Fruit fly (Drosophila melanogaster) whole organism, embryonic: Measurements from ENCODE around the gene SmydA-9.
A peak's percentile ranks its signal among the peaks of the same experiment; 100 is the strongest.

Experiments
- B-H1 ChIP-seq: fragments of 200-800 bp; sonication (Bioruptor generic); IDR thresholded peaks from 3 replicates; pipeline ENCODE4 v1.3.6; 2022; ENCODE audit warnings: missing biosample characterization, missing genetic modification characterization
- C15 ChIP-seq: fragments of 200-800 bp; sonication (Bioruptor generic); IDR thresholded peaks from 3 replicates; pipeline ENCODE4 v1.3.6; 2022; ENCODE audit warnings: missing biosample characterization, missing genetic modification characterization
- CG11696 ChIP-seq: fragments of 200-800 bp; sonication (Bioruptor generic); IDR thresholded peaks from 2 replicates; pipeline ENCODE4 v1.3.6; 2022; ENCODE audit warnings: missing biosample characterization, missing genetic modification characterization
- CG11723 ChIP-seq: fragments of 200-800 bp; sonication (Bioruptor generic); optimal IDR thresholded peaks from 2 replicates; lab custom pipeline; 2017; ENCODE audit warnings: missing biosample characterization, mild to moderate bottlenecking, missing genetic modification characterization
- CG12659 ChIP-seq: fragments of 200-800 bp; sonication (Bioruptor generic); optimal IDR thresholded peaks from 3 replicates; lab custom pipeline; 2017; ENCODE audit warnings: mild to moderate bottlenecking, missing biosample characterization, missing genetic modification reagents, missing genetic modification characterization
- CG14050 ChIP-seq: fragments of 200-800 bp; sonication (Bioruptor generic); IDR thresholded peaks from 3 replicates; pipeline ENCODE4 v1.3.6; 2022; ENCODE audit warnings: missing biosample characterization, missing genetic modification characterization
- CG16863 ChIP-seq: fragments of 200-800 bp; sonication (Bioruptor generic); optimal IDR thresholded peaks from 3 replicates; lab custom pipeline; 2016; ENCODE audit warnings: missing biosample characterization, missing genetic modification characterization
- CG17186 ChIP-seq: fragments of 200-800 bp; sonication (Bioruptor generic); optimal IDR thresholded peaks from 3 replicates; lab custom pipeline; 2017; ENCODE audit warnings: missing biosample characterization, missing genetic modification reagents, missing genetic modification characterization
- CG17328 ChIP-seq: fragments of 200-800 bp; sonication (Bioruptor generic); IDR thresholded peaks from 2 replicates; pipeline ENCODE4 v1.3.6; 2022; ENCODE audit warnings: missing biosample characterization, missing genetic modification characterization
- CG17568 ChIP-seq: fragments of 200-800 bp; sonication (Bioruptor generic); optimal IDR thresholded peaks from 2 replicates; lab custom pipeline; 2018; ENCODE audit warnings: missing biosample characterization, mild to moderate bottlenecking, missing genetic modification characterization, moderate library complexity
- CG18262 ChIP-seq: fragments of 200-800 bp; optimal IDR thresholded peaks from 3 replicates; lab custom pipeline; 2019; ENCODE audit warnings: missing biosample characterization, mild to moderate bottlenecking, missing genetic modification characterization, moderate library complexity
- CG18599 ChIP-seq: fragments of 200-800 bp; sonication (Bioruptor generic); optimal IDR thresholded peaks from 3 replicates; lab custom pipeline; 2017; ENCODE audit warnings: missing biosample characterization, missing genetic modification characterization, mild to moderate bottlenecking, moderate library complexity, missing genetic modification reagents
- CG2116 ChIP-seq: fragments of 200-800 bp; sonication (Bioruptor generic); optimal IDR thresholded peaks from 3 replicates; lab custom pipeline; 2018; ENCODE audit warnings: missing biosample characterization, mild to moderate bottlenecking, missing genetic modification characterization
- CG31365 ChIP-seq: fragments of 200-800 bp; sonication (Bioruptor generic); optimal IDR thresholded peaks from 2 replicates; lab custom pipeline; 2018; ENCODE audit warnings: missing biosample characterization, mild to moderate bottlenecking, missing genetic modification characterization
- CG42726 ChIP-seq: fragments of 200-800 bp; sonication (Bioruptor generic); IDR thresholded peaks from 2 replicates; pipeline ENCODE4 v1.3.6; 2022; ENCODE audit warnings: missing biosample characterization, missing genetic modification characterization; ENCODE audit not compliant: partially characterized antibody
- CG43689 ChIP-seq: fragments of 200-800 bp; sonication (Bioruptor generic); IDR thresholded peaks from 2 replicates; pipeline ENCODE4 v1.3.6; 2022; ENCODE audit warnings: missing biosample characterization, missing genetic modification characterization
- CG4617 ChIP-seq: fragments of 200-800 bp; sonication (Bioruptor generic); optimal IDR thresholded peaks from 3 replicates; lab custom pipeline; 2016; ENCODE audit warnings: missing biosample characterization, missing genetic modification characterization, borderline replicate concordance
- CG4730 ChIP-seq: fragments of 200-800 bp; sonication (Bioruptor generic); IDR thresholded peaks from 2 replicates; pipeline ENCODE4 v1.3.6; 2022; ENCODE audit warnings: missing biosample characterization, missing genetic modification characterization
- CG5245 ChIP-seq: fragments of 200-800 bp; sonication (Bioruptor generic); optimal IDR thresholded peaks from 3 replicates; lab custom pipeline; 2016; ENCODE audit warnings: missing biosample characterization, missing genetic modification characterization
- CG6765 ChIP-seq: fragments of 200-800 bp; sonication (Bioruptor generic); optimal IDR thresholded peaks from 3 replicates; lab custom pipeline; 2017; ENCODE audit warnings: missing biosample characterization, mild to moderate bottlenecking, missing genetic modification characterization
- CG8478 ChIP-seq: fragments of >200 bp; optimal IDR thresholded peaks from 2 replicates; lab custom pipeline; 2018
- CG9797 ChIP-seq: fragments of 200-800 bp; sonication (Bioruptor generic); optimal IDR thresholded peaks from 3 replicates; lab custom pipeline; 2018; ENCODE audit warnings: missing biosample characterization, mild to moderate bottlenecking, missing genetic modification characterization
- Chrac-16 ChIP-seq: fragments of 200-800 bp; sonication (Bioruptor generic); optimal IDR thresholded peaks from 3 replicates; lab custom pipeline; 2016; ENCODE audit warnings: missing biosample characterization, missing genetic modification characterization
- Ets97D ChIP-seq: fragments of 200-800 bp; sonication (Bioruptor generic); optimal IDR thresholded peaks from 3 replicates; lab custom pipeline; 2016; ENCODE audit warnings: missing biosample characterization, missing genetic modification characterization
- H2.0 ChIP-seq: fragments of 200-800 bp; sonication (Bioruptor generic); IDR thresholded peaks from 2 replicates; pipeline ENCODE4 v1.3.6; 2022; ENCODE audit warnings: missing biosample characterization, missing genetic modification characterization
- HLH4C ChIP-seq: fragments of 200-800 bp; sonication (Bioruptor generic); IDR thresholded peaks from 3 replicates; pipeline ENCODE4 v1.3.6; 2022; ENCODE audit warnings: missing biosample characterization, missing genetic modification characterization; ENCODE audit not compliant: partially characterized antibody
- HLH54F ChIP-seq: fragments of 200-800 bp; sonication (Bioruptor generic); optimal IDR thresholded peaks from 3 replicates; lab custom pipeline; 2016; ENCODE audit warnings: missing biosample characterization, missing genetic modification characterization
- Hr51 ChIP-seq, 2 experiments: fragments of 200-800 bp; sonication (Bioruptor generic); optimal IDR thresholded peaks; 2 replicates in 1 of 2; 3 replicates in 1 of 2; lab custom pipeline; 2016 to 2018; ENCODE audit warnings: missing biosample characterization in 2 of 2, missing genetic modification characterization in 2 of 2, mild to moderate bottlenecking in 1 of 2, moderate library complexity in 1 of 2
- Lim3 ChIP-seq: fragments of 200-800 bp; sonication (Bioruptor generic); IDR thresholded peaks from 2 replicates; pipeline ENCODE4 v1.3.6; 2022; ENCODE audit warnings: missing biosample characterization, missing genetic modification characterization
- MBD-R2 ChIP-seq: fragments of 200-800 bp; sonication (Bioruptor generic); IDR thresholded peaks from 2 replicates; pipeline ENCODE4 v1.3.6; 2022; ENCODE audit warnings: missing biosample characterization, missing genetic modification characterization
- NC2β ChIP-seq: fragments of 200-800 bp; sonication (Bioruptor generic); optimal IDR thresholded peaks from 2 replicates; lab custom pipeline; 2016; ENCODE audit warnings: missing biosample characterization, missing genetic modification characterization
- NK7.1 ChIP-seq: fragments of 200-800 bp; sonication (Bioruptor generic); optimal IDR thresholded peaks from 3 replicates; lab custom pipeline; 2016; ENCODE audit warnings: missing biosample characterization, missing genetic modification characterization
- Scr ChIP-seq: fragments of 200-800 bp; sonication (Bioruptor generic); IDR thresholded peaks from 2 replicates; pipeline ENCODE4 v1.3.6; 2022; ENCODE audit warnings: missing biosample characterization, missing genetic modification characterization; ENCODE audit not compliant: partially characterized antibody
- Spps ChIP-seq: fragments of 200-800 bp; sonication (Bioruptor generic); optimal IDR thresholded peaks from 2 replicates; lab custom pipeline; 2018; ENCODE audit warnings: missing biosample characterization, mild to moderate bottlenecking, missing genetic modification characterization
- Vsx1 ChIP-seq: fragments of 200-800 bp; sonication (Bioruptor generic); optimal IDR thresholded peaks from 2 replicates; lab custom pipeline; 2017; ENCODE audit warnings: missing biosample characterization, mild to moderate bottlenecking, missing genetic modification characterization, missing genetic modification reagents
- abd-A ChIP-seq: fragments of 200-800 bp; sonication (Bioruptor generic); optimal IDR thresholded peaks from 3 replicates; lab custom pipeline; 2019; ENCODE audit warnings: missing biosample characterization, mild to moderate bottlenecking, missing genetic modification characterization, moderate library complexity
- ato ChIP-seq: fragments of 200-800 bp; sonication (Bioruptor generic); IDR thresholded peaks from 2 replicates; pipeline ENCODE4 v1.3.6; 2022; ENCODE audit warnings: missing biosample characterization, missing genetic modification characterization; ENCODE audit not compliant: partially characterized antibody
- cg ChIP-seq: fragments of 200-800 bp; sonication (Bioruptor generic); optimal IDR thresholded peaks from 3 replicates; lab custom pipeline; 2019; ENCODE audit warnings: missing biosample characterization, mild to moderate bottlenecking, missing genetic modification characterization, moderate library complexity
- crol ChIP-seq: fragments of 200-800 bp; sonication (Bioruptor generic); IDR thresholded peaks from 2 replicates; pipeline ENCODE4 v1.3.6; 2022; ENCODE audit warnings: missing biosample characterization, missing genetic modification characterization
- danr ChIP-seq: fragments of 200-800 bp; sonication (Bioruptor generic); IDR thresholded peaks from 2 replicates; pipeline ENCODE4 v1.3.6; 2022; ENCODE audit warnings: missing biosample characterization, missing genetic modification characterization
- ewg ChIP-seq: fragments of 200-800 bp; sonication (Bioruptor generic); optimal IDR thresholded peaks from 3 replicates; lab custom pipeline; 2017; ENCODE audit warnings: mild to moderate bottlenecking, missing biosample characterization, missing genetic modification reagents, missing genetic modification characterization
- hth ChIP-seq: fragments of >200 bp; optimal IDR thresholded peaks from 2 replicates; lab custom pipeline; 2017; ENCODE audit warnings: inconsistent platforms
- inv ChIP-seq: fragments of 200-800 bp; sonication (Bioruptor generic); IDR thresholded peaks from 2 replicates; pipeline ENCODE4 v1.3.6; 2022; ENCODE audit warnings: missing biosample characterization, missing genetic modification characterization; ENCODE audit not compliant: partially characterized antibody
- luna ChIP-seq: fragments of 200-800 bp; sonication (Bioruptor generic); optimal IDR thresholded peaks from 2 replicates; lab custom pipeline; 2016; ENCODE audit warnings: missing biosample characterization, missing genetic modification characterization
- nom ChIP-seq: fragments of 200-800 bp; sonication (Bioruptor generic); optimal IDR thresholded peaks from 2 replicates; lab custom pipeline; 2017; ENCODE audit warnings: missing biosample characterization, missing genetic modification characterization, mild to moderate bottlenecking, moderate library complexity, missing genetic modification reagents
- sima ChIP-seq: fragments of 200-800 bp; sonication (Bioruptor generic); optimal IDR thresholded peaks from 2 replicates; lab custom pipeline; 2016; ENCODE audit warnings: missing biosample characterization, missing genetic modification characterization
- slp2 ChIP-seq: fragments of 200-800 bp; sonication (Bioruptor generic); optimal IDR thresholded peaks from 2 replicates; lab custom pipeline; 2016; ENCODE audit warnings: missing biosample characterization, missing genetic modification characterization
- tgo ChIP-seq: fragments of 200-800 bp; sonication (Bioruptor generic); IDR thresholded peaks from 3 replicates; pipeline ENCODE4 v1.3.6; 2022; ENCODE audit warnings: missing biosample characterization, missing genetic modification characterization
- zfh1 ChIP-seq: fragments of 200-800 bp; sonication (Bioruptor generic); IDR thresholded peaks from 3 replicates; pipeline ENCODE4 v1.3.6; 2022; ENCODE audit warnings: missing biosample characterization, missing genetic modification characterization

The SmydA-9 gene

DNA sequence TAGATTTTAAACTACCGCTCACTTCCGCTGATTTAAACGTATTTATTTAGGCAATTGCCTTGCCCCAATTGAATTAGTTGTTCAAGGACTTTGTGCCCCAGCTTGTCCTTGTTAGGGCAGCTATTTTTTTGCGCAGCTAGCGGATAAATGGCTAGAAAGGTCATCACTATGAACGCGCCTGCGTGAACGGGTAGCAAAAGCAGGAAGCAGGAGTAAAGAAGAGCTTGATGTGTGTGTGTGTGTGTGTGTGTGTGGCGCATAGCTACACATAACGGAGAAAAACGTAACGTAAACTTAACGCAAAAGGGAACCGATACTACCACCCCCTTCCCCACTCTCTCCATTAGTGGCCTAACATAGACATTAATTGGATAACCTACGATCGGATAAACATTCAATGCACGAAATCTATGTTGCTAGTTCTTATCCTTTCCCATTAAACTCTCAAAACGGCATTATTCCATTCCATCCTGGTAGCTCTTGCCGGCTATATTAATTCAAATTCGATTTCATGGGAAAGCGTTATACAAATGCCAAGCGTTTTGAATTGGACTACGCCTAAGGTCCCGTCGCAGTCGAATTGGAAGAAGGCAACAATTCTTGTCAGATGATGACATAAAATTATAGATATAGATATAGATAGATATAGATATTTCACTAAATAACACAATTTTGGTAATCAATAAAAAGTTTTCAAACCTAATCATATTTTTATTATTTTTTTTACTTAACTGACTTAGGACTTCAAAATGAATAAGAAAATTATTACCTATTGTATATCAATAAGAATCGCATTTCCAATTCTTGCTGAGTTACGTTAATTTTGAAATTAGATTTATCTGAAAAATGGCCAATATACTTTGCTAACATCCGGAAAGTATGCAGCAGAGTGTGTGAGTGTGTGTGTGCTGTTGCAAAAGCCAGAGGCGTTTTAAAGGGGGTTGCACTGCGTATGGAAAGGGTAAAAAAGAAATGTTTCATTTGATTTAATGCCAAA, 45.9 kb downstream of the SmydA-9 start:
- no peak for TF ChIP-seq CG17328 (GFP tag; lab: Robert Waterston, UW)
- TF ChIP-seq Spps, result no peak
- 0 out of 2 replicates have a peak, but pooled peaks have one; percentile 10 for TF ChIP-seq crol (GFP tag; lab: Robert Waterston, UW)
- TF ChIP-seq CG31365 (tag; lab: Kevin White, UChicago), result no peak
- no peak for TF ChIP-seq CG9797 (GFP tag; lab: Kevin White, UChicago)
- TF ChIP-seq sima (GFP tag; lab: Kevin White, UChicago), result no peak
- no peak for TF ChIP-seq danr (GFP tag; lab: Robert Waterston, UW)
- no peak for TF ChIP-seq nom
- peak; percentile 14 for TF ChIP-seq CG6765 (GFP tag; lab: Kevin White, UChicago)
- TF ChIP-seq Vsx1 (GFP tag; lab: Kevin White, UChicago), result no peak
- no peak for TF ChIP-seq CG18599 (GFP tag; lab: Kevin White, UChicago)
- no peak for TF ChIP-seq Lim3 (GFP tag; lab: Robert Waterston, UW)
- TF ChIP-seq CG11723 (GFP tag; lab: Kevin White, UChicago), result no peak
- no peak for TF ChIP-seq Chrac-16 (GFP tag; lab: Kevin White, UChicago)
- no peak for TF ChIP-seq luna
- peak; percentile 74 for TF ChIP-seq ewg (GFP tag; lab: Kevin White, UChicago)
- no peak for TF ChIP-seq CG17568 (GFP tag; lab: Kevin White, UChicago)
- TF ChIP-seq B-H1 (GFP tag; lab: Robert Waterston, UW), result no peak
- TF ChIP-seq NK7.1 (GFP tag; lab: Kevin White, UChicago), result no peak
- no peak for TF ChIP-seq CG4617
- no peak for TF ChIP-seq CG4730 (GFP tag; lab: Robert Waterston, UW)
- TF ChIP-seq CG12659 (GFP tag; lab: Kevin White, UChicago), result no peak
- no peak for TF ChIP-seq CG16863 (GFP tag; lab: Kevin White, UChicago)
- no peak for TF ChIP-seq MBD-R2 (GFP tag; lab: Robert Waterston, UW)
- no peak for TF ChIP-seq tgo (GFP tag; lab: Robert Waterston, UW)
- no peak for TF ChIP-seq ato (GFP tag; lab: Robert Waterston, UW)
- TF ChIP-seq cg (GFP tag; lab: Kevin White, UChicago), result peak; percentile 9
- no peak for TF ChIP-seq CG5245
- no peak for TF ChIP-seq CG11696 (GFP tag; lab: Robert Waterston, UW)
- no peak for TF ChIP-seq HLH54F (GFP tag; lab: Kevin White, UChicago)
- no peak for TF ChIP-seq CG42726
- peak; percentile 17 for TF ChIP-seq CG2116 (GFP tag; lab: Kevin White, UChicago)
- TF ChIP-seq Hr51 (GFP tag; optimal IDR thresholded peaks at IDR 0.05; lab: Kevin White, UChicago), result no peak
- no peak for TF ChIP-seq Scr (GFP tag; lab: Robert Waterston, UW)
- no peak for TF ChIP-seq CG43689 (GFP tag; lab: Robert Waterston, UW)
- no peak for TF ChIP-seq HLH4C (GFP tag; lab: Robert Waterston, UW)
- no peak for TF ChIP-seq H2.0 (GFP tag; lab: Robert Waterston, UW)
- no peak for TF ChIP-seq inv (GFP tag; lab: Robert Waterston, UW)
- no peak for TF ChIP-seq NC2β (GFP tag; lab: Kevin White, UChicago)
- TF ChIP-seq C15, result no peak
- TF ChIP-seq zfh1 (GFP tag; lab: Robert Waterston, UW), result 0 out of 3 replicates have a peak, but pooled peaks have one; percentile 11
- TF ChIP-seq CG8478, result no peak
- TF ChIP-seq abd-A (tag; lab: Kevin White, UChicago), result no peak
- no peak for TF ChIP-seq slp2
- TF ChIP-seq CG17186 (GFP tag; lab: Kevin White, UChicago), result peak; percentile 7
- no peak for TF ChIP-seq CG14050 (GFP tag; lab: Robert Waterston, UW)
- no peak for TF ChIP-seq hth (lab: Kevin White, UChicago)
- no peak for TF ChIP-seq Ets97D (GFP tag; lab: Kevin White, UChicago)
- TF ChIP-seq CG18262 (tag; lab: Kevin White, UChicago), result no peak
